Worm (Caenorhabditis elegans): ENCODE measurements around the gene smrc-1.

smrc-1 gene

ce11 chrIII:6421973-6422511 lies 31.3 kb downstream of the smrc-1 start (continued):
- TF ChIP-seq lin-1 (GFP tag; IDR thresholded peaks at IDR 0.05) = 0 out of 2 replicates have a peak, but pooled peaks have one; percentile 15
- no peak for TF ChIP-seq spr-1 (tag; optimal IDR thresholded peaks at IDR 0.05)
- TF ChIP-seq nhr-11 (tag; optimal IDR thresholded peaks at IDR 0.05) = no peak
- TF ChIP-seq daf-19 (GFP tag; conservative IDR thresholded peaks at IDR 0.05) = no peak
- no peak for TF ChIP-seq zag-1 (tag; optimal IDR thresholded peaks at IDR 0.05)
- no peak for TF ChIP-seq jun-1 (tag; optimal IDR thresholded peaks at IDR 0.05)
- no peak for TF ChIP-seq nhr-111 (GFP tag; optimal IDR thresholded peaks at IDR 0.05)
- peak; percentile 31; the same call in 1 of the 2 replicates for TF ChIP-seq ceh-20 (GFP tag; IDR thresholded peaks at IDR 0.05)
- peak; percentile 82 for TF ChIP-seq hlh-11 (tag; optimal IDR thresholded peaks at IDR 0.05)
- TF ChIP-seq spr-3 (GFP tag; optimal IDR thresholded peaks at IDR 0.05) = no peak
- TF ChIP-seq saeg-2 (GFP tag; IDR thresholded peaks at IDR 0.05) = no peak
- TF ChIP-seq mep-1 (tag; optimal IDR thresholded peaks at IDR 0.05) = peak; percentile 37
- TF ChIP-seq ceh-62 (tag; optimal IDR thresholded peaks at IDR 0.05) = no peak
- TF ChIP-seq lsy-2 (tag; optimal IDR thresholded peaks at IDR 0.05) = no peak
- TF ChIP-seq nhr-102 (tag; optimal IDR thresholded peaks at IDR 0.05) = peak; percentile 18
- TF ChIP-seq nhr-41 (GFP tag; IDR thresholded peaks at IDR 0.05) = no peak
- TF ChIP-seq lim-7 (GFP tag; IDR thresholded peaks at IDR 0.05) = no peak
- no peak for TF ChIP-seq nhr-76 (tag; optimal IDR thresholded peaks at IDR 0.05)
- TF ChIP-seq dmd-9 (GFP tag; IDR thresholded peaks at IDR 0.05) = no peak
- no peak for TF ChIP-seq mxl-2 (GFP tag; conservative IDR thresholded peaks at IDR 0.05)
- no peak for TF ChIP-seq ceh-32 (tag; optimal IDR thresholded peaks at IDR 0.05; ENCODE audit: poor library complexity)
- no peak for TF ChIP-seq F37D6.2 (tag; optimal IDR thresholded peaks at IDR 0.05)
- no peak for TF ChIP-seq ctbp-1 (GFP tag; IDR thresholded peaks at IDR 0.05)
- no peak for TF ChIP-seq nhr-48 (tag; optimal IDR thresholded peaks at IDR 0.05)
- TF ChIP-seq ztf-7 (tag; optimal IDR thresholded peaks at IDR 0.05) = no peak
- TF ChIP-seq Y48G9A.11 (GFP tag; IDR thresholded peaks at IDR 0.05) = no peak

- TF ChIP-seq ceh-20 (GFP tag; IDR thresholded peaks at IDR 0.05) = 0 out of 2 replicates have a peak, but pooled peaks have one; percentile 24
- TF ChIP-seq nhr-77 (tag; optimal IDR thresholded peaks at IDR 0.05) = peak; percentile 4
- peak; percentile 19; the same call in 1 of the 2 replicates for TF ChIP-seq php-3 (GFP tag; IDR thresholded peaks at IDR 0.05)
- TF ChIP-seq mdl-1 (tag; optimal IDR thresholded peaks at IDR 0.05) = peak in 1 of 2 experiments; percentile 30
- TF ChIP-seq mdt-29 (GFP tag; IDR thresholded peaks at IDR 0.05) = 0 out of 2 replicates have a peak, but pooled peaks have one; percentile 24
- peak in 1 of 2 experiments; percentile 94 for TF ChIP-seq unc-62 (GFP tag; optimal IDR thresholded peaks at IDR 0.05 in 1 of 2)
- TF ChIP-seq unc-62 (tag; optimal IDR thresholded peaks at IDR 0.05) = no peak
- peak; percentile 73 for TF ChIP-seq nhr-28 (tag; optimal IDR thresholded peaks at IDR 0.05)
- TF ChIP-seq F10B5.3 (tag; optimal IDR thresholded peaks at IDR 0.05) = no peak
- TF ChIP-seq T20F7.1 (GFP tag; optimal IDR thresholded peaks at IDR 0.05) = peak; percentile 59
- TF ChIP-seq hlh-30 (tag; optimal IDR thresholded peaks at IDR 0.05; ENCODE audit: insufficient read depth) = peak; percentile 86
- TF ChIP-seq dve-1 (tag; optimal IDR thresholded peaks at IDR 0.05; ENCODE audit: insufficient read depth) = peak; percentile 59
- no peak for TF ChIP-seq pha-4 (GFP tag; IDR thresholded peaks at IDR 0.05)
- TF ChIP-seq pha-4 (tag; optimal IDR thresholded peaks at IDR 0.05) = no peak
- peak; percentile 5 for TF ChIP-seq mep-1 (tag; optimal IDR thresholded peaks at IDR 0.05)
- no peak for TF ChIP-seq dmd-8 (GFP tag; IDR thresholded peaks at IDR 0.05)
- no peak for TF ChIP-seq madf-5 (GFP tag; IDR thresholded peaks at IDR 0.05)
- TF ChIP-seq mxl-3 (GFP tag; optimal IDR thresholded peaks at IDR 0.05) = peak; percentile 71
- TF ChIP-seq daf-16 (GFP tag; optimal IDR thresholded peaks at IDR 0.05) = no peak
- no peak for TF ChIP-seq daf-16 (tag; optimal IDR thresholded peaks at IDR 0.05)
- no peak for TF ChIP-seq lin-13 (GFP tag; optimal IDR thresholded peaks at IDR 0.05)
- peak; percentile 73 for TF ChIP-seq dmd-6 (GFP tag; IDR thresholded peaks at IDR 0.05)
- peak; percentile 40 for TF ChIP-seq hlh-11 (tag; optimal IDR thresholded peaks at IDR 0.05)
Observed at ce11 chrIII:6422721-6423120, 32.0 kb downstream of the smrc-1 start.
